Worm (Caenorhabditis elegans) whole organism, L4/young adult: ENCODE results near the gene tag-180.

Experiments used
- W03F9.2 ChIP-seq: fragments of 150-350 bp; optimal IDR thresholded peaks from 2 replicates; lab custom pipeline; 2014; ENCODE audit warnings: missing biosample characterization, missing genetic modification characterization
- dao-5 ChIP-seq: sonication (generic microtip); optimal IDR thresholded peaks from 2 replicates; lab custom pipeline; 2016; ENCODE audit warnings: missing genotype, missing genetic modification characterization, moderate library complexity, missing compliant biosample characterization
- him-1 ChIP-seq: sonication (generic microtip); optimal IDR thresholded peaks from 2 replicates; lab custom pipeline; 2016; ENCODE audit warnings: missing genotype, missing genetic modification reagents, missing genetic modification characterization, missing compliant biosample characterization

- TF ChIP-seq W03F9.2 (tag; lab: Kevin White, UChicago) (no peak), him-1 (tag; lab: Kevin White, UChicago) (no peak), dao-5 (tag; lab: Kevin White, UChicago) (no peak)
Measured at ce11 chrII:11344554-11344953, 15.3 kb upstream of the tag-180 start.
